Worm (Caenorhabditis elegans) whole organism, midembryonic: Measurements from ENCODE around the gene F35E8.2.

Experiments
- T22C8.4 ChIP-seq: fragments of 200-800 bp; sonication (Bioruptor generic); IDR thresholded peaks from 2 replicates; pipeline ENCODE4 v1.3.6; 2022; ENCODE audit warnings: missing genetic modification characterization, missing compliant biosample characterization
- cog-1 ChIP-seq: sonication (generic microtip); optimal IDR thresholded peaks from 2 replicates; lab custom pipeline; 2016; ENCODE audit warnings: missing genetic modification characterization, missing compliant biosample characterization
- klf-2 ChIP-seq: fragments of 200-800 bp; sonication (Bioruptor generic); conservative IDR thresholded peaks from 2 replicates; pipeline ENCODE4 v1.3.6; 2022; ENCODE audit warnings: missing genetic modification reagents, missing genetic modification characterization, missing compliant biosample characterization
- ref-1 ChIP-seq: fragments of 200-800 bp; sonication (Bioruptor generic); conservative IDR thresholded peaks from 2 replicates; pipeline ENCODE4 v1.3.6; 2022; ENCODE audit warnings: missing genetic modification reagents, missing genetic modification characterization, missing compliant biosample characterization
- tab-1 ChIP-seq: fragments of 200-800 bp; sonication (Bioruptor generic); IDR thresholded peaks from 2 replicates; pipeline ENCODE4 v1.3.6; 2022; ENCODE audit warnings: missing genetic modification characterization, missing compliant biosample characterization
- ztf-23 ChIP-seq: fragments of 200-800 bp; sonication (Bioruptor generic); IDR thresholded peaks from 2 replicates; pipeline ENCODE4 v1.3.6; 2022; ENCODE audit warnings: missing genetic modification reagents, missing genetic modification characterization, missing compliant biosample characterization

DNA sequence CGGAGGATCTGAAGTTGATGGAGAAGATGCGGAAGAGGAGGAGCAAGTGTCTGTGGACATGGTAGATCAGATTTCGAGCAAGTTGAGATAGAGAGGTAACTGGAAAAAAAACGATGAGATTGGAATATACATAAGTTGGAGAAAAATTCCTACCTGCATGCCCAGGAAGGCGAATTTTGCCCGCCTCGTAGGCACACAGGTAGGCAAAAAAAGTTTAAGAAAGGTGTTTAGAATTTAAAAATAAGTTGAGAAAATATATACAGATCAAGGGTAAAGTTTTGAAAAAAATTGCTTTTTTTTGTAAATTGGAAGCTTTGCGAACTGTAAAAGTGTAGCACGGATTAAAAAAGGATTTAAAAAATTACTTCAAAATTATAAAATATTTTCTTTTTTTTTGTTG is 26.0 kb upstream of the F35E8.2 start, which contains the start of gene nhr-84:
- no peak for TF ChIP-seq ztf-23 (GFP tag; lab: Robert Waterston, UW)
- TF ChIP-seq T22C8.4 (GFP tag; lab: Robert Waterston, UW): no peak
- no peak for TF ChIP-seq tab-1 (GFP tag; lab: Robert Waterston, UW)
- TF ChIP-seq klf-2 (GFP tag; lab: Robert Waterston, UW): no peak
- no peak for TF ChIP-seq cog-1 (tag; lab: Kevin White, UChicago)
- TF ChIP-seq ref-1 (GFP tag; lab: Robert Waterston, UW): no peak
